Worm (Caenorhabditis elegans): ENCODE data around the gene srh-215.

- TF ChIP-seq mdl-1 (tag; optimal IDR thresholded peaks at IDR 0.05) (no peak), nhr-67 (tag; optimal IDR thresholded peaks at IDR 0.05) (no peak), fkh-10 (GFP tag; optimal IDR thresholded peaks at IDR 0.05) (no peak), ztf-11 (tag; optimal IDR thresholded peaks at IDR 0.05) (no peak), nhr-237 (tag; optimal IDR thresholded peaks at IDR 0.05) (no peak), snpc-4 (tag; optimal IDR thresholded peaks at IDR 0.05) (no peak), nhr-25 (tag; optimal IDR thresholded peaks at IDR 0.05) (no peak), ceh-82 (tag; optimal IDR thresholded peaks at IDR 0.05) (no peak), ama-1 (optimal IDR thresholded peaks at IDR 0.05) (no peak), nhr-76 (tag; optimal IDR thresholded peaks at IDR 0.05) (no peak), fkh-2 (tag; optimal IDR thresholded peaks at IDR 0.05) (no peak), nhr-23 (tag; optimal IDR thresholded peaks at IDR 0.05) (no peak), elt-3 (tag; optimal IDR thresholded peaks at IDR 0.05) (no peak), nfya-1 (tag; optimal IDR thresholded peaks at IDR 0.05; ENCODE audit: insufficient read depth) (no peak)
Observed at ce11 chrV:16792717-16793116, 39.1 kb downstream of the srh-215 start.

All from whole organism, L3 larva.